Fruit fly (Drosophila melanogaster) S2 (cell line): ENCODE data around the gene nkt.
A peak's percentile ranks its signal among the peaks of the same experiment; 100 is the strongest.

Source experiments
- CG8478 ChIP-seq: fragments of >200 bp; optimal IDR thresholded peaks from 2 replicates; lab custom pipeline; 2018
- CTCF ChIP-seq, 2 experiments: fragments of >200 bp; optimal IDR thresholded peaks; 2 replicates each; lab custom pipeline; 2018

Gene nkt

dm6 chr3L:11204852-11205251 is 3.7 kb downstream of the nkt start:
- TF ChIP-seq CTCF (optimal IDR thresholded peaks at IDR 0.05; lab: Kevin White, UChicago) = no peak
- no peak for TF ChIP-seq CG8478 (lab: Kevin White, UChicago)

- TF ChIP-seq CG8478 (lab: Kevin White, UChicago) (no peak), CTCF (optimal IDR thresholded peaks at IDR 0.05; lab: Kevin White, UChicago) (peak in 1 of 2 experiments; percentile 28)
Observed at dm6 chr3L:11205608-11206336, 4.6 kb downstream of the nkt start, which contains the start of gene Plod. Plod (minus strand) TSS chr3L:11206016.

- TF ChIP-seq CG8478 (lab: Kevin White, UChicago) = no peak
- peak in 1 of 2 experiments; percentile 54 for TF ChIP-seq CTCF (optimal IDR thresholded peaks at IDR 0.05; lab: Kevin White, UChicago)
Observed at dm6 chr3L:11210517-11210916, 9.4 kb downstream of the nkt start, which contains the start of the genes Ube3a and CG7600. Ube3a (minus strand) TSS chr3L:11210583. CG7600 (plus strand) TSS chr3L:11210786.

- TF ChIP-seq CTCF (optimal IDR thresholded peaks at IDR 0.05; lab: Kevin White, UChicago) = no peak
- TF ChIP-seq CG8478 (lab: Kevin White, UChicago) = no peak
Observed at dm6 chr3L:11213643-11214042, 12.5 kb downstream of the nkt start.

- TF ChIP-seq CG8478 (lab: Kevin White, UChicago) (no peak), CTCF (optimal IDR thresholded peaks at IDR 0.05; lab: Kevin White, UChicago) (no peak)
Observed at dm6 chr3L:11214406-11215243, 13.5 kb downstream of the nkt start, which contains the start of gene CG42671. CG42671 (plus strand) TSS chr3L:11214505.

dm6 chr3L:11215244-11216121 is 14.3 kb downstream of the nkt start:
- TF ChIP-seq CG8478 (lab: Kevin White, UChicago) = no peak
- no peak for TF ChIP-seq CTCF (optimal IDR thresholded peaks at IDR 0.05; lab: Kevin White, UChicago)

- TF ChIP-seq CG8478 (lab: Kevin White, UChicago) (no peak), CTCF (optimal IDR thresholded peaks at IDR 0.05; lab: Kevin White, UChicago) (no peak)
Observed at dm6 chr3L:11216219-11216618, 15.1 kb downstream of the nkt start.

- no peak for TF ChIP-seq CTCF (optimal IDR thresholded peaks at IDR 0.05; lab: Kevin White, UChicago)
- TF ChIP-seq CG8478 (lab: Kevin White, UChicago) = no peak
Observed at dm6 chr3L:11217893-11218292, 16.7 kb downstream of the nkt start.

- no peak for TF ChIP-seq CG8478 (lab: Kevin White, UChicago)
- no peak for TF ChIP-seq CTCF (optimal IDR thresholded peaks at IDR 0.05; lab: Kevin White, UChicago)
Observed at dm6 chr3L:11218892-11219291, 17.7 kb downstream of the nkt start.

dm6 chr3L:11224651-11225050 is 23.5 kb downstream of the nkt start:
- TF ChIP-seq CG8478 (lab: Kevin White, UChicago) (no peak), CTCF (optimal IDR thresholded peaks at IDR 0.05; lab: Kevin White, UChicago) (peak in 1 of 2 experiments; percentile 49)

dm6 chr3L:11227708-11228107 is 26.6 kb downstream of the nkt start:
- no peak for TF ChIP-seq CTCF (optimal IDR thresholded peaks at IDR 0.05; lab: Kevin White, UChicago)
- TF ChIP-seq CG8478 (lab: Kevin White, UChicago) = no peak

- TF ChIP-seq CTCF (optimal IDR thresholded peaks at IDR 0.05; lab: Kevin White, UChicago) (no peak), CG8478 (lab: Kevin White, UChicago) (no peak)
Observed at dm6 chr3L:11233547-11233946, 32.4 kb downstream of the nkt start.

- TF ChIP-seq CTCF (optimal IDR thresholded peaks at IDR 0.05; lab: Kevin White, UChicago) = no peak
- TF ChIP-seq CG8478 (lab: Kevin White, UChicago) = no peak
Observed at dm6 chr3L:11236118-11236517, 35.0 kb downstream of the nkt start, which contains the start of gene Ir68a. Ir68a (minus strand) TSS chr3L:11236218.
